Fruit fly (Drosophila melanogaster) whole organism, prepupa: ENCODE results near the gene Gba1b.

Experiments
- CG16779 ChIP-seq: fragments of 200-800 bp; sonication (Bioruptor generic); optimal IDR thresholded peaks from 3 replicates; lab custom pipeline; 2017; ENCODE audit warnings: missing biosample characterization, mild to moderate bottlenecking, missing genetic modification characterization
- CG31627 ChIP-seq: fragments of 200-800 bp; sonication (Bioruptor generic); optimal IDR thresholded peaks from 3 replicates; lab custom pipeline; 2016; ENCODE audit warnings: missing biosample characterization, missing genetic modification characterization
- CG8319 ChIP-seq: fragments of 200-800 bp; sonication (Bioruptor generic); optimal IDR thresholded peaks from 3 replicates; lab custom pipeline; 2016; ENCODE audit warnings: missing biosample characterization, missing genetic modification characterization
- Ets21C ChIP-seq: fragments of 200-800 bp; sonication (Bioruptor generic); optimal IDR thresholded peaks from 3 replicates; lab custom pipeline; 2016; ENCODE audit warnings: missing biosample characterization, missing genetic modification characterization
- Gug ChIP-seq: fragments of 200-800 bp; sonication (Bioruptor generic); IDR thresholded peaks from 2 replicates; pipeline ENCODE4 v1.3.6; 2022; ENCODE audit warnings: missing biosample characterization, missing genetic modification characterization
- acj6 ChIP-seq: fragments of 200-800 bp; sonication (Bioruptor generic); optimal IDR thresholded peaks from 3 replicates; lab custom pipeline; 2016; ENCODE audit warnings: missing biosample characterization, missing genetic modification characterization
- spab ChIP-seq: fragments of 200-800 bp; sonication (Bioruptor generic); optimal IDR thresholded peaks from 2 replicates; lab custom pipeline; 2017; ENCODE audit warnings: missing biosample characterization, mild to moderate bottlenecking, missing genetic modification characterization, missing genetic modification reagents

DNA sequence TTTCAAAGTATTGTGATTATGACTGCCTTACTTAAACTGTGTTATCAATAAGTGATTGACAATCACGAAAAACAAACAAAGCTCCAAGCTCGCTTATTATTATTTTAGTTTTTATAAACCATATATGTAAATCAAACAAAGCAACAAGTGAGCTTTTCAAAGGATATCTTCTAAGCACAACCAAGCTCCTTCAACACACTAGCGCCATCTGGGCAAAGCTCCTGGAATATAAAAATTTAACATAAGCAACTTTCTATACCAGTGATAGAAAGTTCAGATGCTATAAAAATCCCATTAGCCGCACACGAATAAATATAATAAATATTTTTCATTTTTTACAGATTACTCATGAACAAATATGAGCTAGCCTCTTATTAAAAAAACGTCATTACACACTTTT, 40.2 kb upstream of the Gba1b start:
- TF ChIP-seq CG31627 (GFP tag; lab: Kevin White, UChicago) (no peak), spab (GFP tag; lab: Kevin White, UChicago) (no peak), Gug (no peak), acj6 (no peak), Ets21C (GFP tag; lab: Kevin White, UChicago) (no peak), CG16779 (tag; lab: Kevin White, UChicago) (no peak), CG8319 (no peak)
